Worm (Caenorhabditis elegans) whole organism, young adult: Measurements from ENCODE around the gene str-143.

Source experiments
- B0019.2 ChIP-seq: fragments of 200-800 bp; sonication (Bioruptor generic); conservative IDR thresholded peaks from 2 replicates; pipeline ENCODE4 v1.3.6; 2022; ENCODE audit warnings: missing genetic modification reagents, missing genetic modification characterization, missing compliant biosample characterization
- B0035.1 ChIP-seq: sonication (generic microtip); optimal IDR thresholded peaks from 2 replicates; lab custom pipeline; 2016; ENCODE audit warnings: missing genetic modification characterization, mild to moderate bottlenecking, missing compliant biosample characterization, missing genotype, missing genetic modification reagents
- D2030.7 ChIP-seq: fragments of 200-800 bp; sonication (Bioruptor generic); IDR thresholded peaks from 2 replicates; pipeline ENCODE4 v1.3.6; 2022; ENCODE audit warnings: missing genetic modification reagents, missing genetic modification characterization, missing compliant biosample characterization
- F10E7.11 ChIP-seq: sonication (generic microtip); optimal IDR thresholded peaks from 2 replicates; lab custom pipeline; 2017; ENCODE audit warnings: mild to moderate bottlenecking, missing genetic modification characterization, moderate library complexity, missing compliant biosample characterization
- F22D6.2 ChIP-seq: sonication (generic microtip); optimal IDR thresholded peaks from 2 replicates; lab custom pipeline; 2016; ENCODE audit warnings: mild to moderate bottlenecking, missing genetic modification characterization, missing compliant biosample characterization
- F23B12.7 ChIP-seq: sonication (generic microtip); optimal IDR thresholded peaks from 2 replicates; lab custom pipeline; 2017; ENCODE audit warnings: missing genetic modification characterization, mild to moderate bottlenecking, missing compliant biosample characterization, antibody characterized with exemption, moderate library complexity; ENCODE audit not compliant: insufficient read depth
- F55B11.4 ChIP-seq: sonication (generic microtip); optimal IDR thresholded peaks from 2 replicates; lab custom pipeline; 2016; ENCODE audit warnings: missing compliant biosample characterization, missing genetic modification characterization, borderline replicate concordance; ENCODE audit not compliant: insufficient read depth
- F57C9.4 ChIP-seq: sonication (generic microtip); optimal IDR thresholded peaks from 2 replicates; lab custom pipeline; 2017; ENCODE audit warnings: mild to moderate bottlenecking, missing genetic modification characterization, missing compliant biosample characterization
- K11D2.4 ChIP-seq: fragments of 200-800 bp; sonication (Bioruptor generic); IDR thresholded peaks from 2 replicates; pipeline ENCODE4 v1.3.6; 2022; ENCODE audit warnings: missing genetic modification reagents, missing genetic modification characterization, missing compliant biosample characterization
- T07F8.4 ChIP-seq: sonication (generic microtip); optimal IDR thresholded peaks from 2 replicates; lab custom pipeline; 2016; ENCODE audit warnings: mild to moderate bottlenecking, missing genetic modification characterization, moderate library complexity, missing compliant biosample characterization
- T26A5.8 ChIP-seq: sonication (generic microtip); optimal IDR thresholded peaks from 2 replicates; lab custom pipeline; 2016; ENCODE audit warnings: missing genetic modification characterization, missing compliant biosample characterization
- Y53G8AR.9 ChIP-seq: fragments of 200-800 bp; sonication (Bioruptor generic); conservative IDR thresholded peaks from 2 replicates; pipeline ENCODE4 v1.3.6; 2022; ENCODE audit warnings: missing genetic modification reagents, missing genetic modification characterization, missing compliant biosample characterization
- ZK185.1 ChIP-seq: sonication (generic microtip); optimal IDR thresholded peaks from 2 replicates; lab custom pipeline; 2016; ENCODE audit warnings: mild to moderate bottlenecking, missing genetic modification characterization, missing compliant biosample characterization; ENCODE audit not compliant: poor library complexity, severe bottlenecking
- akir-1 ChIP-seq: fragments of 200-800 bp; sonication (Bioruptor generic); optimal IDR thresholded peaks from 2 replicates; lab custom pipeline; 2018; ENCODE audit warnings: mild to moderate bottlenecking, missing genetic modification characterization, moderate library complexity, missing compliant biosample characterization
- aptf-2 ChIP-seq: fragments of 200-800 bp; sonication (Bioruptor generic); conservative IDR thresholded peaks from 2 replicates; pipeline ENCODE4 v1.3.6; 2022; ENCODE audit warnings: missing genetic modification reagents, missing genetic modification characterization, missing compliant biosample characterization
- aptf-3 ChIP-seq: fragments of 200-800 bp; sonication (Bioruptor generic); IDR thresholded peaks from 2 replicates; pipeline ENCODE4 v1.3.6; 2022; ENCODE audit warnings: missing genetic modification characterization, missing compliant biosample characterization
- attf-5 ChIP-seq: fragments of 200-800 bp; sonication (Bioruptor generic); optimal IDR thresholded peaks from 2 replicates; lab custom pipeline; 2018; ENCODE audit warnings: mild to moderate bottlenecking, missing genetic modification characterization, missing compliant biosample characterization
- ccch-3 ChIP-seq: fragments of 200-800 bp; sonication (Bioruptor generic); optimal IDR thresholded peaks from 2 replicates; lab custom pipeline; 2018; ENCODE audit warnings: mild to moderate bottlenecking, missing genetic modification characterization, missing compliant biosample characterization
- cebp-2 ChIP-seq: fragments of 200-800 bp; sonication (Bioruptor generic); IDR thresholded peaks from 2 replicates; pipeline ENCODE4 v1.3.6; 2022; ENCODE audit warnings: missing genetic modification characterization, missing compliant biosample characterization
- ceh-27 ChIP-seq: fragments of 200-800 bp; sonication (Bioruptor generic); optimal IDR thresholded peaks from 2 replicates; lab custom pipeline; 2018; ENCODE audit warnings: mild to moderate bottlenecking, missing genetic modification characterization, moderate library complexity, missing compliant biosample characterization
- ceh-40 ChIP-seq: fragments of 200-800 bp; sonication (Bioruptor generic); IDR thresholded peaks from 2 replicates; pipeline ENCODE4 v1.3.6; 2022; ENCODE audit warnings: missing genetic modification characterization, missing compliant biosample characterization
- chd-7 ChIP-seq: sonication (generic microtip); optimal IDR thresholded peaks from 2 replicates; lab custom pipeline; 2016; ENCODE audit warnings: mild to moderate bottlenecking, missing genetic modification characterization, moderate library complexity, missing compliant biosample characterization
- dox-1 ChIP-seq: fragments of 200-800 bp; sonication (Bioruptor generic); IDR thresholded peaks from 2 replicates; pipeline ENCODE4 v1.3.6; 2022; ENCODE audit warnings: missing genetic modification reagents, missing genetic modification characterization, missing compliant biosample characterization
- dpff-1 ChIP-seq: sonication (generic microtip); optimal IDR thresholded peaks from 2 replicates; lab custom pipeline; 2017; ENCODE audit warnings: mild to moderate bottlenecking, missing genetic modification characterization, missing compliant biosample characterization
- egrh-3 ChIP-seq: fragments of 200-800 bp; sonication (Bioruptor generic); IDR thresholded peaks from 2 replicates; pipeline ENCODE4 v1.3.6; 2022; ENCODE audit warnings: missing genetic modification reagents, missing genetic modification characterization, missing compliant biosample characterization
- fkh-3 ChIP-seq: sonication (generic microtip); optimal IDR thresholded peaks from 2 replicates; lab custom pipeline; 2016; ENCODE audit warnings: mild to moderate bottlenecking, missing genetic modification characterization, missing compliant biosample characterization
- hlh-26 ChIP-seq: fragments of 200-800 bp; sonication (Bioruptor generic); conservative IDR thresholded peaks from 2 replicates; pipeline ENCODE4 v1.3.6; 2022; ENCODE audit warnings: missing genetic modification reagents, missing genetic modification characterization, missing compliant biosample characterization
- lag-1 ChIP-seq: fragments of 200-800 bp; sonication (Bioruptor generic); IDR thresholded peaks from 2 replicates; pipeline ENCODE4 v1.3.6; 2022; ENCODE audit warnings: missing genetic modification reagents, missing genetic modification characterization, missing compliant biosample characterization
- let-526 ChIP-seq: fragments of 200-800 bp; sonication (Bioruptor generic); IDR thresholded peaks from 2 replicates; pipeline ENCODE4 v1.3.6; 2022; ENCODE audit warnings: missing genetic modification reagents, missing genetic modification characterization, missing compliant biosample characterization
- madf-6 ChIP-seq: fragments of 200-800 bp; sonication (Bioruptor generic); IDR thresholded peaks from 2 replicates; pipeline ENCODE4 v1.3.6; 2022; ENCODE audit warnings: missing genetic modification reagents, missing genetic modification characterization, missing compliant biosample characterization
- mcd-1 ChIP-seq: fragments of 200-800 bp; sonication (Bioruptor generic); IDR thresholded peaks from 2 replicates; pipeline ENCODE4 v1.3.6; 2022; ENCODE audit warnings: missing genetic modification reagents, missing genetic modification characterization, missing compliant biosample characterization
- nfya-1 ChIP-seq: sonication (generic microtip); optimal IDR thresholded peaks from 2 replicates; lab custom pipeline; 2017; ENCODE audit warnings: antibody characterized with exemption, missing compliant biosample characterization, missing genetic modification characterization, borderline replicate concordance; ENCODE audit not compliant: insufficient read depth
- nhr-120 ChIP-seq: fragments of 200-800 bp; sonication (Bioruptor generic); IDR thresholded peaks from 2 replicates; pipeline ENCODE4 v1.3.6; 2022; ENCODE audit warnings: missing genetic modification characterization, missing compliant biosample characterization
- nhr-179 ChIP-seq: sonication (generic microtip); optimal IDR thresholded peaks from 2 replicates; lab custom pipeline; 2016; ENCODE audit warnings: mild to moderate bottlenecking, missing genetic modification characterization, missing compliant biosample characterization
- nhr-80 ChIP-seq: sonication (generic microtip); optimal IDR thresholded peaks from 2 replicates; lab custom pipeline; 2016; ENCODE audit warnings: missing genetic modification characterization, missing compliant biosample characterization
- repo-1 ChIP-seq: sonication (generic microtip); optimal IDR thresholded peaks from 2 replicates; lab custom pipeline; 2017; ENCODE audit warnings: mild to moderate bottlenecking, missing genetic modification characterization, missing compliant biosample characterization
- rpc-1 ChIP-seq, 2 experiments: fragments of 150-350 bp in 1 of 2; sonication (generic microtip) in 1 of 2; optimal IDR thresholded peaks; 2 replicates each; lab custom pipeline; 2014 to 2018; ENCODE audit warnings: missing biosample characterization in 1 of 2, missing genetic modification characterization in 1 of 2, missing genetic modification reagents in 1 of 2, missing genotype in 1 of 2
- snpc-1.1 ChIP-seq: sonication (generic microtip); optimal IDR thresholded peaks from 2 replicates; lab custom pipeline; 2017; ENCODE audit warnings: missing genetic modification characterization, mild to moderate bottlenecking, missing compliant biosample characterization, antibody characterized with exemption, moderate library complexity, missing genotype, missing genetic modification reagents; ENCODE audit not compliant: insufficient read depth
- snpc-3.4 ChIP-seq: sonication (generic microtip); optimal IDR thresholded peaks from 2 replicates; lab custom pipeline; 2017; ENCODE audit warnings: missing genetic modification characterization, mild to moderate bottlenecking, missing compliant biosample characterization, antibody characterized with exemption, moderate library complexity, missing genotype, missing genetic modification reagents
- tbx-9 ChIP-seq: sonication (generic microtip); optimal IDR thresholded peaks from 2 replicates; lab custom pipeline; 2016; ENCODE audit warnings: borderline replicate concordance, missing genetic modification characterization, inconsistent platforms, missing compliant biosample characterization

The str-143 gene

DNA sequence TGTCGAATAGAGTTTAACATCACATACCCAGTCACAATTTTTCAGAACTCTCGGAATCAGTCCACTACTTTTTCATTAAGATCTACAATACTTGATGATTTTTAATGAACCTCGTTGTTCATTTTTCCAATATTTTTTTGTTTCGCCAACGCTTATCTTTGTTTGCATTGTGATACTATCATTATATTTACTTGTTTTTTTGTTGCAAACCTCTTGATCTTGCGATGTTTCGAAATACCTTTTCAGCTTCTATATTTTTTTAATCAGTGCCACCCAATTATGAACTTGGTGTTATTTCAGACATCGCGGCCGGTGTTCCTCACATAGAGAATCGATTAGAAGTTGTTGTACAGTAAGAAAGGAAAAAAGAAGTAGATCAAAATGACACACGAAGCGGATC is 39.1 kb upstream of the str-143 start, which contains the start of gene myo-5:
TSS of gene myo-5 (plus strand) at position 301 of the 400 bp plus-strand sequence.
- TF ChIP-seq F10E7.11 (tag; lab: Kevin White, UChicago) (no peak), nhr-179 (tag; lab: Kevin White, UChicago) (no peak), nhr-120 (GFP tag; lab: Robert Waterston, UW) (no peak), T07F8.4 (tag; lab: Kevin White, UChicago) (no peak), ccch-3 (GFP tag; lab: Kevin White, UChicago) (no peak), attf-5 (GFP tag; lab: Kevin White, UChicago) (no peak), lag-1 (GFP tag; lab: Robert Waterston, UW) (no peak), aptf-3 (no peak), F57C9.4 (tag; lab: Kevin White, UChicago) (no peak), nhr-80 (tag; lab: Kevin White, UChicago) (no peak), snpc-1.1 (tag; lab: Kevin White, UChicago) (no peak), F23B12.7 (tag; lab: Kevin White, UChicago) (no peak), F22D6.2 (tag; lab: Kevin White, UChicago) (no peak), egrh-3 (GFP tag; lab: Robert Waterston, UW) (no peak), aptf-2 (no peak), hlh-26 (GFP tag; lab: Robert Waterston, UW) (no peak), chd-7 (tag; lab: Kevin White, UChicago) (no peak), repo-1 (no peak)

- TF ChIP-seq ceh-27 (GFP tag; lab: Kevin White, UChicago), result no peak
- TF ChIP-seq cebp-2 (GFP tag; lab: Robert Waterston, UW), result no peak
- TF ChIP-seq ceh-40, result no peak
- no peak for TF ChIP-seq fkh-3 (tag; lab: Kevin White, UChicago)
- no peak for TF ChIP-seq let-526 (GFP tag; lab: Robert Waterston, UW)
- TF ChIP-seq D2030.7 (GFP tag; lab: Robert Waterston, UW), result no peak
- TF ChIP-seq K11D2.4, result no peak
- TF ChIP-seq ZK185.1 (tag; lab: Kevin White, UChicago), result no peak
- no peak for TF ChIP-seq nfya-1
- TF ChIP-seq snpc-3.4 (tag; lab: Kevin White, UChicago), result no peak
- TF ChIP-seq B0019.2, result no peak
- TF ChIP-seq dox-1 (GFP tag; lab: Robert Waterston, UW), result no peak
- no peak for TF ChIP-seq mcd-1 (GFP tag; lab: Robert Waterston, UW)
- no peak for TF ChIP-seq Y53G8AR.9 (GFP tag; lab: Robert Waterston, UW)
- TF ChIP-seq madf-6 (GFP tag; lab: Robert Waterston, UW), result no peak
- no peak for TF ChIP-seq F55B11.4 (tag; lab: Kevin White, UChicago)
- no peak for TF ChIP-seq aptf-3
- TF ChIP-seq snpc-1.1 (tag; lab: Kevin White, UChicago), result no peak
Measured at ce11 chrV:8104473-8104872, 34.9 kb upstream of the str-143 start, which contains the start of gene srlf-16. TSS of gene srlf-16 (plus strand) at chrV:8104773.

DNA sequence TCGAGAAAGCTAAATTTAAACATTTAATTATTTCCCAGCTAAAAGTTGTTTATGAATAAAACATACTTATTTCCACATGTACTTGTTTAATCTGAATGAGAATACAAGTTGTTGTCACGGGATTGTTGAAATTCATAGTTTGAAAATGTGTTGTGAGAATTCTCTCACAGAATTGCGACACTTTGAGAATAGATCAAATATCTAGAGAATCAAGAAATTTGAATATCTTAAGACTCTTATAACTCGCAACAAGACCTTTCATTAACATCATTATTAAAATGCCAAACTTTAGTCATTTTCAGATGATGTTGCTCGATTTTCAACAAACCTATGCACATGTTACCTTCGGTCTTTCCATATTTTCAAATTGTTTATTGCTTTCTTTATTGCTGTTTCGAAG is 33.4 kb upstream of the str-143 start, which contains the start of gene str-90:
TSS of gene str-90 (plus strand) at position 301 of the 400 bp plus-strand sequence.
- TF ChIP-seq T26A5.8 (tag; lab: Kevin White, UChicago) (no peak), dpff-1 (tag; lab: Kevin White, UChicago) (no peak), akir-1 (GFP tag; lab: Kevin White, UChicago) (no peak), cebp-2 (GFP tag; lab: Robert Waterston, UW) (no peak), dox-1 (GFP tag; lab: Robert Waterston, UW) (no peak), B0035.1 (no peak), repo-1 (no peak), rpc-1 (optimal IDR thresholded peaks at IDR 0.05; lab: Kevin White, UChicago) (no peak), rpc-1 (tag; optimal IDR thresholded peaks at IDR 0.05; lab: Kevin White, UChicago) (no peak), tbx-9 (tag; lab: Kevin White, UChicago) (no peak)
